Fruit fly (Drosophila melanogaster): ENCODE results near the gene larp.

Gene larp

DNA sequence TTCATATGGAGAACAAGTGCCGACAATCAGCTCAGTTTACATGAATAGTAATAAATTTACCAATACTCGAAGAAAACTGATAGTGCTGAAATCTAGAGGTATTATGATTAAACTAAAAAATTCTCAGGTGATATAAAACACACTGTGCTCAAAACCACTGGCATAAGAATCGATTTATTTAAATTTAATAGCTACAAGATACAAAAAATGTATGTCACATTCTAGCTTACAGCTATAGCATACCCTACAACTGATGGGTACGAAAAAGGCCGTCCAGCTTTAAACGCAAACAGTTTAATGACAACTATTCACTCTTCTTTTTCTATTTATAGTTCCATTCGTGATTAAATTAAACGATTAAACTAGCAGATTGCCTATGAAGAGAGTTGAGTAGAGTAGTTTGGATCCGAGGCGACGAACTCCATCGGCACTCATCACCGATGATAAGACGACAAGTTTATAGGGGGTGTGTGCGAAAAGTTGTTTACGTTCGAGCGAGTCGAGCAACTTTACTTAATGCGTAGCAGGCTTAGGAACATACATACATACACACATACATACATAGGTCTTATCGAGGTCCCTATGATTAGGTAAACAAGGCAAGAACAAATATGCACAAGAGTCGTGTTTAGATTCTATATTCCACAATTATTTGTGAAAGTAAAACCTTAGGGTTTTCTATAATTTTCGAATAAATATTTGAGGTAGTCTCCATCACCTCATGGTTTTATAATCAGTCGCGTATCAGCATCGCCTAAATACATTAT lies 7.3 kb downstream of the larp start:
- peak; percentile 63 for TF ChIP-seq CG17801 (GFP tag; optimal IDR thresholded peaks at IDR 0.05; ENCODE audit: partially characterized antibody)

DNA sequence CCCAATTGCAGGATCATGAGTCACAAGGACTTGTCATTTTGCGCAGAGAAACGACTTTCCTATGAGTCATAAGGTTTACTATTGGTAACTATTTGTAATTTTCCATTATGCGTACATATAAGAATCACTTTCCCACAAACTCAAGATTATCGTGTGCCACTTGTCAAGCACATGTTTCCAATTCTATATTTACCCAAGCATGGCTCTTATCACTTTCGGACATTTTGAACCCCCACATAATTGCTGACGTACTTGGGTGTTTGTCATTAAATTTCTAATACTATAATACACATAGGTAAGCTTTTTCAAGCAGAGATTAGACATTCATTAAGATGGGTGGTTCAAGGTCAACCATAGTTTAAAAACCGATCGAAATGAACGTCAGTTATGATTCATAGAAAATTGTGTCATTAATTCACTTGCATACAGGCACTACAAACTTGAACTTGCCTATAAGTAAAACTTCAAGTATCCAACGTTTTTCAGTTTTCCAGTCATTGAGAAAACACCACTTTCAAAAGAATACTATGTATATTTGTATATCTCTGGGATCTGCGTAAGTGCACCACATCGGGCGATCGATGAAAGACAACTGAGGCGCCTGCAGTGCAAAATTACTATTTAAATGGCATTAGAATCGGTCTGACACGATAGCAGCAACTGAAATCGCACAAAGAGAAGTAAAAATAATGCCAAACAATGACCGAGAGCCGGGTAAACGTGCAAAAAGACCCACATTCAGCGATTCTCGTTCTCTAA lies 8.4 kb downstream of the larp start:
- TF ChIP-seq CG17801 (GFP tag; optimal IDR thresholded peaks at IDR 0.05; ENCODE audit: partially characterized antibody) = no peak

DNA sequence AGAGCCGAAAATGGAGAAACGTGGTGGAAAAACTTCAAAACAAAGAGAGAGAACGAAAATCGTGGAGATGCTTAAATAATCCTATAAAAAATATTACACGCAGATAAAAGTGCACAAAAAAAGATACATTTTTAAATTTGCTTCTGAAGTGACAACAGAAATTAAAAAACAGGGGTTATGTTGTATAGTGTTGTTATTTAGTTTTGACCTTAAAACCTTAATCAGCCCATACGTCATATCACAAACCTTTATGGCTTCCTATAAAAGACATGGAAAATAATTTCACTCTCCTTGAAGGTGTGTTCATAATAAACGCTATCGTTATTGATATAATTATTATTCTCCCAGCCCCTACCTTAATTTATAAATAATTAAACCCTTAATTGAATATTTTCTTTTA lies 9.1 kb downstream of the larp start:
- TF ChIP-seq CG17801 (GFP tag; optimal IDR thresholded peaks at IDR 0.05; ENCODE audit: partially characterized antibody) = no peak

DNA sequence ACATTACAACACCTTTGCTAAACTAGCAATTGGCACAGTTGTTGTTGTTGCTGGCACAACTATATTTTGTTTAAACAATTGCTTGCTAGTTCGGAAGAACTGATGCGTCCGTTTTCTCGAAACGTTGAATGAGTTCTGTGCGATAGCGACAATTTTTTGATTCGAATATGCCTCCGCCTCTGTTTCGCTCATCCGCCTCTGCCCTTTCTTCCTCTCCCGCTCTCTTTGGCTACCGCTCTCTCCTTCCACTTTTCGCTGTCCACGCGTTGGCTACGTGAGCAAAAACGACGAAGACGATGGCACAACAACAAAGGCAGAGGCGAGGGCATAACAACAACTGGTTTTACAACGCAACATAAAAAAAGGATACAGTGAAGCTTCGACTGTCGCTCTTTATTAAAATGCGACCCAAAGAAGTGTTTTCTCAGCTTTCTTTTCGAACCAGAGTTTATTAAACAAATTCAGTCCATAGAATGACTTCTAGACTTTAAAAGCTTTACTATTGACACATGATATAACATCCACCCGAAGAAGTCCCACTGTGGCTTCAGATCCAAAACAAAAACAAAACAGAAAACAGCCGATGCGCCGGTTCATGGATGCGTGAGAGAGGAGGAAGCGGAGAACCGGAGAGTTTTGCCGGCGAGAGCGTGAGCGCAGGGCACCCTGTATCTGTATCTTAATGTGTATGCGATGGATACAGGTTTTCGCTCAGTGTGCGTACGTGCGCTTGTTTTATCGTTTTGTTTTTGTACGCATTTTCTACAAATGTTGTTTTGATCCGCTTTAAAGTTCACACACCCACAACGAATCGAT lies 9.9 kb downstream of the larp start:
- peak; percentile 99 for TF ChIP-seq CG17801 (GFP tag; optimal IDR thresholded peaks at IDR 0.05; ENCODE audit: partially characterized antibody)

DNA sequence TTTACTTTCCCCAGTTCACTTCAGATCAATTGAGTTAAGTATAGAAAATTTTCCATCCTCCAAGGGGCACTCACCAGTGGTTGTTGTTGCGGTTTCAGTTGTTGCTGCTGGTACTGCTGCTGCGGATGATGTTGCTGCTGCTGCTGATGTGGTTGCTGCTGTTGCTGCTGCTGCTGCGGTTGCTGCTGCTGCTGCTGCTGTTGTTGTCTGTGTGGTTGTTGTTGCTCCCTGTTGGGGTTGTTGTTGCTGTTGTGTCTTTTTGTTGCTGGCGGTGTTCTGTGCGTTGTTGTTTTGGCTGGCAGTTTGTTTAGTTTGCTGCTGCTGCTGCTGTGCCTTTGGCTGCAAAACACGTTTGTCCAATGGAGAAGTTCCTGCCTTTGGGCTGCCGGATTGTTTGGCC lies 10.8 kb downstream of the larp start:
- TF ChIP-seq CG17801 (GFP tag; optimal IDR thresholded peaks at IDR 0.05; ENCODE audit: partially characterized antibody) = no peak

DNA sequence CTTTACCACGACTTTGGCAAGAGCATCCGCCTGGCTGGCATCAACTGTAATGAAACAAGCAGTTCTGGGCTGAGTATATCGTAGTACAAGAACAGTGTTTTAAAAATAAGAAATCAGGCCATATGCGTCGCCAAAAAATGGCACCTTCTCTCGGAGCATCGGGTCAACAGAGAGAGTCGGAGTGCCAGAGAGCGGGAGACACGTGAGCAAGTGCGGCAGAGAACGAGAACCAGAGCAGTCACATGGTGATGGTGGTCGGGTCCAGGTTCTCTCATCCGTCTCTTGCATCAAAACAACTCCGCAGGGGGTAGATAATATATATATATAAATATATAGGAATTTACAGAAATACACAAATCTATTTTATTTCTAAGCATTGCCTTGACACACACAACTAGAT lies 11.4 kb downstream of the larp start:
- no peak for TF ChIP-seq CG17801 (GFP tag; optimal IDR thresholded peaks at IDR 0.05; ENCODE audit: partially characterized antibody)

DNA sequence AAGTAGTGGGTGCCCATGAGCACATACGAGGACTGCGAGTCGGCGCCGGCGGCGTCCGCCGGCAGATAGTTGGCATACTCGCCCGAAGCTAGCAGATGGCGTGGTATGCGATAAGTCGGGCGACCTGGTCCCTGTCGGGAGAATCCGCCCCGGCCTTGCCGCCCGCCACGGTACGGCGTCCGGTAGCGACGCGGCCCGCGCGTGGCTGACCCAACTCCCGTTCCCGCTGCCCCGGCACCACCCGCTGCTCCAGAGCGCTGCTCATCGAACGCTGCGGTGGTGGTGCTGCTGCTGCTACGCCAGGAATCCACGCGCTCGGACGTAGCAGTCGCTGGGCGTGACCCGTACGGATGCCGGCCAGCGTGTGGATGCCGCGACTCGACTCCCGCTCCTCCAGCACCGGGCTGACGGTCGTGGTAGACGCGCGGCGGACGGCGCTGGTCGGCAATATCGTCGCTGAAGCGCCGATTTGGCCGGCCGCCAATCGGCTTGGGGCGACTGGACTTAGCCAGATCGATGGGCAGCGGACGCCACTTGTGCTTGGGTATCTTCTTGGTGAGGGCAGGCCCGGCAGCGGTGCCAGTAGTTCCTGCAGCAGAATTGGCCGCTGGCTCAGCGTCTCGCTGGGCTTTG lies 12.4 kb downstream of the larp start:
- TF ChIP-seq CG17801 (GFP tag; optimal IDR thresholded peaks at IDR 0.05; ENCODE audit: partially characterized antibody) = no peak

DNA sequence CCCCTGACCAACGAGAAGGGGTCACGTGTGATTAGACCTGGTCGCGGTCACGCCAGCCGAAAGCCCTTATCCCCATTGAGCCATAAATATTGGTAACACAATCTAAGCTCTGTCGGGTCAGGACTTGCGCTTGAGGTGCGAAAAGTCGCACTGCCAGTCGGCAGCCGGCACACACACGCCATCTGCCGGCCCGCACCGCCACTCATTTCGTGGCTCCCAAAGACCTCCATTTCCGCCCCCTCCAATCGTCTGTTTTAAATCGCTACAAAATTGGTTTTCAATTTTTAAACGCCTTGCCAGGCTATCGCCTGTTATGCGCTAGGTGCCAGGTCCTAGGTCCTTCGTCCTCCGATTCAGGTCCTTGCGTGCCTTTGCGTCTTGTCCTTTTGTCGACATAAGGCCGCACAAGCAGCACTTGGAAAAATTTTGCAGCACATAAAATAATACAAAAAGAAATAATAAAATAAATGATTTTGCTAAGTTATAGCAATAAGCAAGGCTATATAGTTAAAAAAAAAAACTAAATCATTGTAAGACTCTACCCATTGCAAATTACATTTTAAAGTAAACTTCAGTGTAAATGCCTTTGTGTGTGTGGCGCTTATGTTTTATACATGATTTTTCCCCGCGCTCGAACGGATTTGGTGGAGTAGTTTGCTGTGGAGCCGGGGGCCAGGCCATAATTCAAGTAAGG lies 18.9 kb downstream of the larp start:
- no peak for TF ChIP-seq CG17801 (GFP tag; optimal IDR thresholded peaks at IDR 0.05; ENCODE audit: partially characterized antibody)

DNA sequence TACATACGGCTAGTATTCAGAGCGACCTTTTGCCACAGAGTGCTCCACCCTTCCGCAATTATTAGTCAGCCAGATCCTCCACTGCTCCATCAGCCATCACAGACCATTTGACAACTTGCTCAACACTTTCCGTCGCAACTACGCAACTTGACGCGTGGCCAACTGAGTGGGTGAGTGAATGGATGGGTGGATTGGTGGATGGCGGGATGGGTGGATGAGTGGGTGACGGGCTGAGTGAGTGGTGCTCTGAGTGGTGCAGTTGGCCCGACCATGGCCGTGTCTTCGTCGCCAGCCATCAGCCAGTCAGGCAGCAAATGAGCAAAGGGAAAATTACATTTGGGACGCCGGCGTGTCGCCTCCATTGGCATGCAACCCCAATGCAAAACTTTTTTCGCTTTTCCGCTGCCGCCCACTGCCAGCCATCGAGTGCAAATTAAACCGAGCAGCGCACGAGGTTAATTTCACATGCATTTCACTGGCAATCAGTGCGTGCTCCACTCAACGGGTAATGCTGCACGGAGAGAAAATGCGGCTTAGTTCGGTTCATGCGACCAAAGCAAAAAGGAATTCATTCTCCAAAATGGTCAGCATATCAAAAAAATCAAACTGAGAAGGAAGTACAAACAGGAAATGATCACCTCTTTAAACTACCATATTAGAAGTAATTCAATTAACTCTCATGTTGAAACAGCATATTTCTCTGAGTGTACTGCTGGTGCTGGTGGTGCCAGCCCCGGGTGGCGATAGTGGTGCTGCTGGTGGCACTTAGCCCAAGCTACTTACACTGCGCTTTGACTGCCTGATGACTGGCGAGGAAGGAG lies 28.1 kb downstream of the larp start:
- no peak for TF ChIP-seq CG17801 (GFP tag; optimal IDR thresholded peaks at IDR 0.05; ENCODE audit: partially characterized antibody)

DNA sequence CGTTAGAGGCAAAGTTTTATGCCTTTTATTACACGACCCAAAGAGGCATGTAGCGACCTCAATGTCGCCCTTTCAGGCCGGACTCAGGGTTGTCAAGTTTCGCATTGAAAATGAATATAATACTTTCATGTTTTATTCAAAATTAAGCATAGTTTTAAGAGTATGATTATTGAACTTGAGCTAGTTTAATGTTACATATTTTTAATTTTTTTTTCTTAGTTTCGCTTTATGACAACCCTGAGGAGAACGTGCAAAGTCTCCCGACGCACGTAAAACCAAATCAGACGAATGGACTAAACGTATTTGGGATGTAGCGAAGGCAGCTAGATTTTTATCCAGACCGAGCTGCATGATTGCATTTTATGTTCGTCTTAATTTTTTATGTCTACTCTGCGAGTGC lies 30.3 kb downstream of the larp start:
- no peak for TF ChIP-seq CG17801 (GFP tag; optimal IDR thresholded peaks at IDR 0.05; ENCODE audit: partially characterized antibody)

DNA sequence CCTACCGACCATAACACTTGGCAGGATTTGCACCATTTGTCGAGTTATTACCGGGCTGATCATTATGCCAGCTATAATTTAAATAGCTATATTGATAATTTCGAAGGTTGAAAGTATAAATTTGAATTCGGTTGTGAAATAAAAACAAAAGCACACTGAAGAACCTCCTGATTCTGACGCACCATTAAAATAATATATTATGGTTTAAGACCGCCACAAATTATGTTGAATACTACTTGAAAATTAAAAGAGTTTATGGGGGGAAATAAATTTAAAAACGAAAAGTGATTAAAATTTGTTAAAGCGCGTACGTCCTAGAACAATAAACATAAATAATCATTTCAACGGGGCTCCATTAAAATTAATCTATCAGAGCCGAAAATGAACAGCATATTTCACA lies 31.7 kb downstream of the larp start, which contains the start of gene CG12516:
CG12516 (minus strand) TSS at position 101 of the 400 bp plus-strand sequence.
- no peak for TF ChIP-seq CG17801 (GFP tag; optimal IDR thresholded peaks at IDR 0.05; ENCODE audit: partially characterized antibody)

DNA sequence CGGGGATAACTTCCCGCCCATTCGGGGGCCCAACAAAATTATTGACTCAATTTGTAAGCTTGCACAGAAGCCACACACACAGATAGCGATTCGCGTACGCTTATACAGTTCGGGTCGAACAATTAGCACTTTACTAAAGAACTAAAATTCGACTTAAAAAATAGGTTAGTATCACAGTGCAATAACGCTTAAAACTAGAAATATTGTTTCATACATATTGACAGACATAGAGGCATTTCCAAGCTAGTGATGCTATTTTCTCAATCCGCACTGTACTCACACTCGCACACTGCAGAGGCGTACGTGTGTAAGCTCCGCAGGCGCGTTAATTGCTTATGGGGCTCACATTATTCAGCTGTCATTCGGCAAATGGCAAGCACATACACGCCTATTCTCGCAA lies 38.7 kb downstream of the larp start:
- no peak for TF ChIP-seq CG17801 (GFP tag; optimal IDR thresholded peaks at IDR 0.05; ENCODE audit: partially characterized antibody)

DNA sequence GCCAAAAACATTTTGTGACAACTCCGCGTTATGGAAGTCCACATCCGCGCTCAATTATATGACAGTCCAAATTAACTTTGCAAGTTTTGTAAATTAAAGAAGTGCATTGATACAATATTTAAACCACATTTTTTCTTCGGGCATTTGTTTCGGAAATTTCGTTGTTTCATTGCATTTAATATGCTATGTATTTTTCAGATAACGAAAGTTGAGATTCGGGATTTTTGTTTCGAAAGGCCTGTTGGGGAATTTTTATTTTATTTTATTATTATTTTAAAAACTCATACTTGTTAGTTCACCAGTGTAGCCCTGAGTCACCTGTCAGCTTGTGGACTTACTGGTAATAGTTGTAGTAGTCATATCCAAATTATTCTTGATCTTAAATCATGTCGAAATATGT lies 42.5 kb downstream of the larp start, which contains the start of gene UQCR-14L:
UQCR-14L (plus strand) TSS at position 301 of the 400 bp plus-strand sequence.
- TF ChIP-seq CG17801 (GFP tag; optimal IDR thresholded peaks at IDR 0.05; ENCODE audit: partially characterized antibody) = no peak
